Worm (Caenorhabditis elegans): Measurements from ENCODE around the gene deg-1.

Gene deg-1

ce11 chrX:7793377-7794041 lies 40.6 kb downstream of the deg-1 start, which contains the start of gene ZK154.6:
Gene ZK154.6 (minus strand): TSS chrX:7793563.
- TF ChIP-seq ceh-82 (tag; optimal IDR thresholded peaks at IDR 0.05), result no peak
- no peak for TF ChIP-seq tbx-2 (tag; optimal IDR thresholded peaks at IDR 0.05)
- peak; percentile 91 for TF ChIP-seq ceh-28 (tag; optimal IDR thresholded peaks at IDR 0.05)
- TF ChIP-seq nhr-23 (tag; optimal IDR thresholded peaks at IDR 0.05), result peak; percentile 21
- no peak for TF ChIP-seq elt-2 (tag; optimal IDR thresholded peaks at IDR 0.05)
- peak; percentile 60 for TF ChIP-seq mdl-1 (tag; optimal IDR thresholded peaks at IDR 0.05)
- peak; percentile 14 for TF ChIP-seq lin-39 (tag; optimal IDR thresholded peaks at IDR 0.05)
- TF ChIP-seq nhr-25 (tag; optimal IDR thresholded peaks at IDR 0.05), result peak; percentile 55
- TF ChIP-seq ceh-16 (tag; optimal IDR thresholded peaks at IDR 0.05), result no peak
- TF ChIP-seq nfya-1 (tag; optimal IDR thresholded peaks at IDR 0.05; ENCODE audit: insufficient read depth), result peak; percentile 46
- peak; percentile 18 for TF ChIP-seq pha-4 (tag; optimal IDR thresholded peaks at IDR 0.05)

DNA sequence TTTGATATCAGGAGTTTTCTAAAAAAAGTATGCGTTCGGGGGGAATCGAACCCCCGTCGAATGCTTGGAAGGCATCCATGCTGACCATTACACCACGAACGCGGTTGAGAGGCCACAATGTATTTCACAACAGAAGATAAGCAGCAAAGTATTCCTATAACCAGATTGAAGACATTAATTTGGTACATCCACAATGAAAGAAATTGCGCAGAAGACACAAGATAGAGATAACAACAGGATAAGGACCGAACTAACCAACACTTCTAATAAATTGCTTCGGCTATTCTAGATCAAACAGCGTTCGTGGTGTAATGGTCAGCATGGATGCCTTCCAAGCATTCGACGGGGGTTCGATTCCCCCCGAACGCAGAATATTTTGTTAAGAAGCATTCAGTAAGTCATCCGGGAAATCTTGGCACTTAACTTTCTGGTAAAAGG lies 41.5 kb downstream of the deg-1 start:
- TF ChIP-seq nhr-11 (tag; optimal IDR thresholded peaks at IDR 0.05) (no peak), lsy-12 (tag; optimal IDR thresholded peaks at IDR 0.05) (peak; percentile 69), pqm-1 (tag; optimal IDR thresholded peaks at IDR 0.05) (peak; percentile 31), lin-39 (tag; optimal IDR thresholded peaks at IDR 0.05) (peak; percentile 26), elt-2 (tag; optimal IDR thresholded peaks at IDR 0.05) (peak; percentile 35), nhr-43 (tag; optimal IDR thresholded peaks at IDR 0.05; ENCODE audit: poor library complexity, severe bottlenecking) (peak; percentile 89), lin-15B (tag; optimal IDR thresholded peaks at IDR 0.05) (peak; percentile 10), ceh-9 (tag; optimal IDR thresholded peaks at IDR 0.05) (no peak), nhr-25 (tag; optimal IDR thresholded peaks at IDR 0.05) (peak; percentile 43), egl-27 (tag; optimal IDR thresholded peaks at IDR 0.05) (peak; percentile 17), nfya-1 (tag; optimal IDR thresholded peaks at IDR 0.05; ENCODE audit: insufficient read depth) (peak; percentile 48), elt-3 (tag; optimal IDR thresholded peaks at IDR 0.05) (peak in 1 of 3 experiments; percentile 42), fkh-2 (tag; optimal IDR thresholded peaks at IDR 0.05) (no peak), nhr-23 (tag; optimal IDR thresholded peaks at IDR 0.05) (peak; percentile 60), hmg-11 (tag; optimal IDR thresholded peaks at IDR 0.05) (no peak), tbx-2 (tag; optimal IDR thresholded peaks at IDR 0.05) (peak; percentile 45), nhr-67 (tag; optimal IDR thresholded peaks at IDR 0.05) (no peak)

DNA sequence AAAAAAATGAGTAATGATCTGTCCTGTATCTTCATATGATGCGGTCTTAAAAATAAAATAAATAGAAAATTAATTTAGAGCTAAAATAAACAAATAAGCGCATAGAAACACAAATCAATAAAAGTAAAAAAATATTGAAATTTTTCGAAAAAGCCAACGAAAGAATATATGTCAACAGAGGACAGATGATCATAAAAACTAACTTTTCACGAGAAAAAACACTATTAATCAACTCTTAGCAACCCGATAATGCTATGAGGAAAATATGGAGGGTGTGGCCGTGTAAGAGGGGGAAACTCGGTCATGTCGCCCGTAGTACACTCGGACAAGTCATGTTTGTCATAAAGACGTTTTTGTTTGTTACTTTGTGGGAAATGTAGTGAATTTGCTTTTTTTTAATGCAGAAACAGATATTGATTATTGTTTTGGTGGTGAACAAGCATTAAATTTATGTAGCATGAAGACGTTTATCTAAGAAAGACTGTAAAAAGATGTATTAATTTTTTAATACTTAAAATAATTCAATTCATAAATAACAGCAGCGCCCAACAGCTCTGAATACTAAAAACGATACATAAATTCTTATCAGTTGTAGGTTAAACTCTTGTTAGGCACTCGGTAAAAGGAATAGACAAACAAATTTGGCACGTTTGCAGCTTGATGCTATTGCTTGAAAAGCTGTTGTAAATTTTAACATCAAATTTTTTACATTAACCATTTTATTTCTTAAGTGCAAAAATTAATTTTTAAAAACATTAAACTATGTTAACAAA lies 45.6 kb downstream of the deg-1 start, which contains the start of gene adm-4:
TSS of gene adm-4 (minus strand) at position 51 of the 773 bp plus-strand sequence.
- TF ChIP-seq egl-27 (tag; optimal IDR thresholded peaks at IDR 0.05) (no peak), nhr-77 (tag; optimal IDR thresholded peaks at IDR 0.05) (no peak), lin-39 (tag; optimal IDR thresholded peaks at IDR 0.05) (no peak), elt-3 (tag; optimal IDR thresholded peaks at IDR 0.05) (no peak), mdl-1 (tag; optimal IDR thresholded peaks at IDR 0.05) (no peak), snpc-4 (tag; optimal IDR thresholded peaks at IDR 0.05) (no peak), ceh-9 (tag; optimal IDR thresholded peaks at IDR 0.05) (no peak), jun-1 (tag; optimal IDR thresholded peaks at IDR 0.05) (no peak), lsy-12 (tag; optimal IDR thresholded peaks at IDR 0.05) (no peak), elt-1 (tag; optimal IDR thresholded peaks at IDR 0.05) (no peak), nhr-43 (tag; optimal IDR thresholded peaks at IDR 0.05; ENCODE audit: poor library complexity, severe bottlenecking) (peak; percentile 14), pha-4 (tag; optimal IDR thresholded peaks at IDR 0.05) (peak; percentile 53), nhr-67 (tag; optimal IDR thresholded peaks at IDR 0.05) (no peak), elt-2 (tag; optimal IDR thresholded peaks at IDR 0.05) (peak; percentile 29), aly-2 (tag; optimal IDR thresholded peaks at IDR 0.05) (no peak), nhr-23 (tag; optimal IDR thresholded peaks at IDR 0.05) (peak; percentile 48), ceh-82 (tag; optimal IDR thresholded peaks at IDR 0.05) (no peak), ztf-11 (tag; optimal IDR thresholded peaks at IDR 0.05) (no peak), nhr-11 (tag; optimal IDR thresholded peaks at IDR 0.05) (no peak), daf-12 (tag; optimal IDR thresholded peaks at IDR 0.05) (no peak), unc-62 (GFP tag; optimal IDR thresholded peaks at IDR 0.05) (no peak), tbx-2 (tag; optimal IDR thresholded peaks at IDR 0.05) (no peak), ceh-16 (tag; optimal IDR thresholded peaks at IDR 0.05) (no peak), mml-1 (tag; optimal IDR thresholded peaks at IDR 0.05) (no peak), ama-1 (optimal IDR thresholded peaks at IDR 0.05) (no peak), lin-15B (tag; optimal IDR thresholded peaks at IDR 0.05) (peak; percentile 18), R02D3.7 (tag; optimal IDR thresholded peaks at IDR 0.05) (no peak), ztf-4 (tag; optimal IDR thresholded peaks at IDR 0.05) (no peak), fkh-10 (GFP tag; optimal IDR thresholded peaks at IDR 0.05) (no peak), egl-5 (tag; optimal IDR thresholded peaks at IDR 0.05) (no peak), nhr-12 (tag; optimal IDR thresholded peaks at IDR 0.05) (no peak), sea-2 (GFP tag; optimal IDR thresholded peaks at IDR 0.05) (no peak), zag-1 (tag; optimal IDR thresholded peaks at IDR 0.05) (no peak), nhr-76 (tag; optimal IDR thresholded peaks at IDR 0.05) (no peak), nfya-1 (tag; optimal IDR thresholded peaks at IDR 0.05; ENCODE audit: insufficient read depth) (peak; percentile 48), ceh-28 (tag; optimal IDR thresholded peaks at IDR 0.05) (no peak), nhr-25 (tag; optimal IDR thresholded peaks at IDR 0.05) (peak; percentile 2), hmg-11 (tag; optimal IDR thresholded peaks at IDR 0.05) (peak; percentile 28), pqm-1 (tag; optimal IDR thresholded peaks at IDR 0.05) (no peak), fkh-2 (tag; optimal IDR thresholded peaks at IDR 0.05) (no peak), ZK546.5 (tag; optimal IDR thresholded peaks at IDR 0.05) (no peak), unc-39 (tag; optimal IDR thresholded peaks at IDR 0.05) (no peak)
